Worm (Caenorhabditis elegans): ENCODE results near the gene lgc-58.

- TF ChIP-seq unc-62 (GFP tag; optimal IDR thresholded peaks at IDR 0.05) (no peak), ztf-3 (GFP tag; optimal IDR thresholded peaks at IDR 0.05) (no peak), mel-28 (tag; optimal IDR thresholded peaks at IDR 0.05; ENCODE audit: borderline replicate concordance) (no peak), pha-4 (tag; optimal IDR thresholded peaks at IDR 0.05) (no peak), rcor-1 (GFP tag; IDR thresholded peaks at IDR 0.05) (no peak), ceh-79 (tag; optimal IDR thresholded peaks at IDR 0.05) (no peak), ztf-6 (GFP tag; IDR thresholded peaks at IDR 0.05) (no peak), aptf-2 (GFP tag; conservative IDR thresholded peaks at IDR 0.05) (no peak), nfya-1 (tag; optimal IDR thresholded peaks at IDR 0.05; ENCODE audit: borderline replicate concordance, insufficient read depth) (no peak), mes-4 (tag; optimal IDR thresholded peaks at IDR 0.05) (no peak), nfyb-1 (GFP tag; IDR thresholded peaks at IDR 0.05) (peak; percentile 69), pbrm-1 (GFP tag; IDR thresholded peaks at IDR 0.05) (no peak), lag-1 (GFP tag; IDR thresholded peaks at IDR 0.05) (no peak), dpl-1 (GFP tag; optimal IDR thresholded peaks at IDR 0.05) (no peak)
Measured at ce11 chrX:6093046-6093445, 17.7 kb downstream of the lgc-58 start, which contains the start of gene C15H9.5.

Data from whole organism, young adult.